Worm (Caenorhabditis elegans) whole organism, L4 larva: ENCODE results near the gene srh-275.

Source experiments
- D1046.2 ChIP-seq: fragments of 200-800 bp; sonication (Bioruptor generic); IDR thresholded peaks from 2 replicates; pipeline ENCODE4 v1.3.6; 2022; ENCODE audit warnings: missing genetic modification characterization, missing compliant biosample characterization
- Y48G9A.11 ChIP-seq: fragments of 200-800 bp; sonication (Bioruptor generic); IDR thresholded peaks from 2 replicates; pipeline ENCODE4 v1.3.6; 2022; ENCODE audit warnings: missing genetic modification reagents, missing genetic modification characterization, missing compliant biosample characterization
- ZK337.2 ChIP-seq: fragments of 200-800 bp; sonication (Bioruptor generic); IDR thresholded peaks from 2 replicates; pipeline ENCODE4 v1.3.6; 2022; ENCODE audit warnings: missing genetic modification reagents, missing genetic modification characterization, missing compliant biosample characterization
- dmd-9 ChIP-seq: fragments of 200-800 bp; sonication (Bioruptor generic); IDR thresholded peaks from 2 replicates; pipeline ENCODE4 v1.3.6; 2022; ENCODE audit warnings: missing genetic modification reagents, missing genetic modification characterization, missing compliant biosample characterization
- lin-1 ChIP-seq: fragments of 200-800 bp; sonication (Bioruptor generic); IDR thresholded peaks from 2 replicates; pipeline ENCODE4 v1.3.6; 2022; ENCODE audit warnings: missing genetic modification reagents, missing genetic modification characterization, missing compliant biosample characterization
- mdl-1 ChIP-seq, 2 experiments: fragments of 150-350 bp in 1 of 2; sonication (generic microtip) in 1 of 2; optimal IDR thresholded peaks; 2 replicates each; lab custom pipeline; 2014 to 2017; ENCODE audit warnings: missing biosample characterization in 2 of 2, missing genetic modification characterization in 2 of 2
- pha-4 ChIP-seq, 2 experiments: fragments of 150-350 bp in 1 of 2; fragments of 200-800 bp in 1 of 2; sonication (Bioruptor generic) in 1 of 2; IDR thresholded peaks in 1 of 2; optimal IDR thresholded peaks in 1 of 2; 2 replicates each; pipeline versions ENCODE4 v1.3.6 to Lab custom; 2014 to 2022; ENCODE audit warnings: missing genetic modification characterization in 2 of 2, missing genetic modification reagents in 2 of 2, missing biosample characterization in 1 of 2, missing compliant biosample characterization in 1 of 2
- snpc-4 ChIP-seq: fragments of 150-350 bp; optimal IDR thresholded peaks from 2 replicates; lab custom pipeline; 2014; ENCODE audit warnings: missing biosample characterization, missing genetic modification characterization
- zag-1 ChIP-seq: fragments of 150-350 bp; optimal IDR thresholded peaks from 2 replicates; lab custom pipeline; 2014; ENCODE audit warnings: missing biosample characterization, missing genetic modification characterization

DNA sequence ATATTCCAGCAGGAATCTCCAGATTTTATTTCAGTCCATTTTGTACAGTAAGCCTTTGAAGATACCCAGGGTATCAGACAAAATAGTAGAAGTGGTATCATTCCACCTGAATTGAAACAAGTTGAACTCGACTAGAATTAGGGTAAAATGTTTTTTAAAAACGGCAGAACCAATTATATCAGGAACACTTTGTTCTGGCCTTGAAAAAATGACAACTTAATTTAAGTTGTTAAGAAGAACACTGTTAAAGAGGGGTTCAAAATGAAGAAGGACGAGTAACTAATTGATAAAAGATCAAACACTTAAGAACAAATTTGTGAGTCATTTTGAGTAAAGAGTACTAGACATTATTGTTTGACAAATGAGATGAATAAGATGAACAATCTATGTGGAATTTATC lies 31.9 kb upstream of the srh-275 start, which contains the start of gene lmd-4:
- TF ChIP-seq mdl-1 (tag; optimal IDR thresholded peaks at IDR 0.05; lab: Kevin White, UChicago) (no peak), D1046.2 (GFP tag; lab: Robert Waterston, UW) (no peak), Y48G9A.11 (GFP tag; lab: Robert Waterston, UW) (no peak), pha-4 (GFP tag; IDR thresholded peaks at IDR 0.05; lab: Robert Waterston, UW) (no peak), pha-4 (tag; optimal IDR thresholded peaks at IDR 0.05; lab: Kevin White, UChicago) (no peak), lin-1 (GFP tag; lab: Robert Waterston, UW) (no peak), ZK337.2 (no peak), snpc-4 (tag; lab: Kevin White, UChicago) (no peak), zag-1 (tag; lab: Kevin White, UChicago) (no peak), dmd-9 (no peak)
